Fruit fly (Drosophila melanogaster) whole organism, embryonic: ENCODE measurements around the gene CG12516.

Experiments
- Atf3 ChIP-seq: fragments of 200-800 bp; sonication (Bioruptor generic); optimal IDR thresholded peaks from 3 replicates; lab custom pipeline; 2016; ENCODE audit warnings: missing biosample characterization, missing genetic modification characterization
- CG10543 ChIP-seq: fragments of 200-800 bp; sonication (Bioruptor generic); optimal IDR thresholded peaks from 3 replicates; lab custom pipeline; 2017; ENCODE audit warnings: missing biosample characterization, mild to moderate bottlenecking, missing genetic modification characterization, moderate library complexity
- CG10979 ChIP-seq: fragments of 200-800 bp; sonication (Bioruptor generic); optimal IDR thresholded peaks from 2 replicates; lab custom pipeline; 2018; ENCODE audit warnings: missing biosample characterization, mild to moderate bottlenecking, missing genetic modification characterization, moderate library complexity
- CG12744 ChIP-seq: fragments of 200-800 bp; sonication (Bioruptor generic); optimal IDR thresholded peaks from 2 replicates; lab custom pipeline; 2016; ENCODE audit warnings: missing biosample characterization, missing genetic modification characterization
- CG16863 ChIP-seq: fragments of 200-800 bp; sonication (Bioruptor generic); optimal IDR thresholded peaks from 3 replicates; lab custom pipeline; 2016; ENCODE audit warnings: missing biosample characterization, missing genetic modification characterization
- CG2116 ChIP-seq: fragments of 200-800 bp; sonication (Bioruptor generic); optimal IDR thresholded peaks from 3 replicates; lab custom pipeline; 2018; ENCODE audit warnings: missing biosample characterization, mild to moderate bottlenecking, missing genetic modification characterization
- CG2875 ChIP-seq: fragments of 200-800 bp; sonication (Bioruptor generic); optimal IDR thresholded peaks from 2 replicates; lab custom pipeline; 2017; ENCODE audit warnings: missing biosample characterization, mild to moderate bottlenecking, missing genetic modification characterization, missing genetic modification reagents
- CG31441 ChIP-seq: fragments of 200-800 bp; sonication (Bioruptor generic); IDR thresholded peaks from 2 replicates; pipeline ENCODE4 v1.3.6; 2022; ENCODE audit warnings: missing biosample characterization, missing genetic modification characterization
- CG6254 ChIP-seq: fragments of 200-800 bp; sonication (Bioruptor generic); optimal IDR thresholded peaks from 3 replicates; lab custom pipeline; 2017; ENCODE audit warnings: mild to moderate bottlenecking, missing biosample characterization, missing genetic modification reagents, missing genetic modification characterization
- CG6654 ChIP-seq: fragments of 200-800 bp; sonication (Bioruptor generic); optimal IDR thresholded peaks from 2 replicates; lab custom pipeline; 2017; ENCODE audit warnings: missing biosample characterization, mild to moderate bottlenecking, missing genetic modification characterization
- CG6689 ChIP-seq: fragments of 200-800 bp; sonication (Bioruptor generic); IDR thresholded peaks from 2 replicates; pipeline ENCODE4 v1.3.6; 2022; ENCODE audit warnings: missing biosample characterization, missing genetic modification characterization
- CG7745 ChIP-seq: fragments of 200-800 bp; sonication (Bioruptor generic); optimal IDR thresholded peaks from 2 replicates; lab custom pipeline; 2018; ENCODE audit warnings: missing biosample characterization, mild to moderate bottlenecking, missing genetic modification characterization, moderate library complexity
- CG8478 ChIP-seq: fragments of >200 bp; optimal IDR thresholded peaks from 2 replicates; lab custom pipeline; 2018
- CG8924 ChIP-seq: fragments of 200-800 bp; optimal IDR thresholded peaks from 3 replicates; lab custom pipeline; 2019; ENCODE audit warnings: missing biosample characterization, mild to moderate bottlenecking, missing genetic modification characterization, moderate library complexity
- Camta ChIP-seq: fragments of 200-800 bp; sonication (Bioruptor generic); optimal IDR thresholded peaks from 2 replicates; lab custom pipeline; 2016; ENCODE audit warnings: missing biosample characterization, missing genetic modification characterization
- Dip3 ChIP-seq: fragments of 200-800 bp; sonication (Bioruptor generic); optimal IDR thresholded peaks from 3 replicates; lab custom pipeline; 2016; ENCODE audit warnings: missing biosample characterization, missing genetic modification characterization
- H15 ChIP-seq: fragments of 200-800 bp; sonication (Bioruptor generic); IDR thresholded peaks from 3 replicates; pipeline ENCODE4 v1.3.6; 2022; ENCODE audit warnings: missing biosample characterization, missing genetic modification characterization
- HmgD ChIP-seq: fragments of 200-800 bp; sonication (Bioruptor generic); optimal IDR thresholded peaks from 3 replicates; lab custom pipeline; 2016; ENCODE audit warnings: missing biosample characterization, missing genetic modification characterization
- Hr39 ChIP-seq: fragments of >200 bp; optimal IDR thresholded peaks from 2 replicates; lab custom pipeline; 2017
- Mrtf ChIP-seq: fragments of 200-800 bp; sonication (Bioruptor generic); IDR thresholded peaks from 3 replicates; pipeline ENCODE4 v1.3.6; 2022; ENCODE audit warnings: missing biosample characterization, missing genetic modification characterization
- Pdp1 ChIP-seq, 2 experiments: fragments of 200-800 bp; sonication (Bioruptor generic); optimal IDR thresholded peaks; 3 replicates each; lab custom pipeline; 2016; ENCODE audit warnings: missing biosample characterization in 2 of 2, missing genetic modification characterization in 2 of 2, mild to moderate bottlenecking in 1 of 2, moderate library complexity in 1 of 2
- Ravus ChIP-seq: fragments of 200-800 bp; sonication (Bioruptor generic); IDR thresholded peaks from 2 replicates; pipeline ENCODE4 v1.3.6; 2022; ENCODE audit warnings: missing biosample characterization, missing genetic modification characterization
- Rfx ChIP-seq: fragments of 200-800 bp; sonication (Bioruptor generic); IDR thresholded peaks from 2 replicates; pipeline ENCODE4 v1.3.6; 2022; ENCODE audit warnings: missing biosample characterization, missing genetic modification characterization
- Sry-β ChIP-seq: fragments of 200-800 bp; sonication (Bioruptor generic); optimal IDR thresholded peaks from 2 replicates; lab custom pipeline; 2018; ENCODE audit warnings: missing biosample characterization, mild to moderate bottlenecking, missing genetic modification characterization, moderate library complexity
- amos ChIP-seq: fragments of 200-800 bp; sonication (Bioruptor generic); IDR thresholded peaks from 2 replicates; pipeline ENCODE4 v1.3.6; 2022; ENCODE audit warnings: missing biosample characterization, missing genetic modification characterization; ENCODE audit not compliant: partially characterized antibody
- chinmo ChIP-seq: fragments of 200-800 bp; sonication (Bioruptor generic); IDR thresholded peaks from 4 replicates; pipeline ENCODE4 v1.3.6; 2022; ENCODE audit warnings: missing biosample characterization, missing genetic modification characterization; ENCODE audit not compliant: partially characterized antibody
- chn ChIP-seq: fragments of 200-800 bp; sonication (Bioruptor generic); optimal IDR thresholded peaks from 2 replicates; lab custom pipeline; 2016; ENCODE audit warnings: missing biosample characterization, missing genetic modification characterization
- ci ChIP-seq: fragments of 200-800 bp; sonication (Bioruptor generic); IDR thresholded peaks from 3 replicates; pipeline ENCODE4 v1.3.6; 2022; ENCODE audit warnings: missing biosample characterization, missing genetic modification characterization
- corto ChIP-seq: fragments of 200-800 bp; sonication (Bioruptor generic); optimal IDR thresholded peaks from 2 replicates; lab custom pipeline; 2016; ENCODE audit warnings: missing biosample characterization, mild to moderate bottlenecking, missing genetic modification characterization, moderate library complexity
- da ChIP-seq: fragments of 200-800 bp; sonication (Bioruptor generic); optimal IDR thresholded peaks from 2 replicates; lab custom pipeline; 2016; ENCODE audit warnings: missing biosample characterization, missing genetic modification characterization
- dati ChIP-seq: fragments of 200-800 bp; sonication (Bioruptor generic); IDR thresholded peaks from 2 replicates; pipeline ENCODE4 v1.3.6; 2022; ENCODE audit warnings: missing biosample characterization, missing genetic modification characterization
- dimm ChIP-seq: fragments of 200-800 bp; sonication (Bioruptor generic); IDR thresholded peaks from 2 replicates; pipeline ENCODE4 v1.3.6; 2022; ENCODE audit warnings: missing biosample characterization, missing genetic modification characterization
- dmrt99B ChIP-seq: fragments of 200-800 bp; sonication (Bioruptor generic); optimal IDR thresholded peaks from 2 replicates; lab custom pipeline; 2018; ENCODE audit warnings: missing biosample characterization, mild to moderate bottlenecking, missing genetic modification characterization, moderate library complexity
- ewg ChIP-seq: fragments of 200-800 bp; sonication (Bioruptor generic); optimal IDR thresholded peaks from 3 replicates; lab custom pipeline; 2017; ENCODE audit warnings: mild to moderate bottlenecking, missing biosample characterization, missing genetic modification reagents, missing genetic modification characterization
- gro ChIP-seq: fragments of 200-800 bp; sonication (Bioruptor generic); optimal IDR thresholded peaks from 2 replicates; lab custom pipeline; 2016; ENCODE audit warnings: missing biosample characterization, missing genetic modification characterization
- gsb ChIP-seq: fragments of 200-800 bp; sonication (Bioruptor generic); IDR thresholded peaks from 2 replicates; pipeline ENCODE4 v1.3.6; 2022; ENCODE audit warnings: missing biosample characterization, missing genetic modification characterization
- ham ChIP-seq: fragments of 200-800 bp; sonication (Bioruptor generic); IDR thresholded peaks from 2 replicates; pipeline ENCODE4 v1.3.6; 2022; ENCODE audit warnings: missing biosample characterization, missing genetic modification characterization
- hbn ChIP-seq: fragments of 200-800 bp; sonication (Bioruptor generic); IDR thresholded peaks from 2 replicates; pipeline ENCODE4 v1.3.6; 2022; ENCODE audit warnings: missing biosample characterization, missing genetic modification characterization; ENCODE audit not compliant: partially characterized antibody
- jigr1 ChIP-seq: fragments of 200-800 bp; sonication (Bioruptor generic); IDR thresholded peaks from 3 replicates; pipeline ENCODE4 v1.3.6; 2022; ENCODE audit warnings: missing biosample characterization, missing genetic modification characterization
- nerfin-1 ChIP-seq: fragments of 200-800 bp; sonication (Bioruptor generic); optimal IDR thresholded peaks from 3 replicates; lab custom pipeline; 2019; ENCODE audit warnings: missing biosample characterization, mild to moderate bottlenecking, missing genetic modification characterization, moderate library complexity
- p53 ChIP-seq: fragments of 200-800 bp; sonication (Bioruptor generic); optimal IDR thresholded peaks from 2 replicates; lab custom pipeline; 2016; ENCODE audit warnings: missing biosample characterization, missing genetic modification characterization
- pfk ChIP-seq: fragments of 200-800 bp; sonication (Bioruptor generic); optimal IDR thresholded peaks from 2 replicates; lab custom pipeline; 2018; ENCODE audit warnings: missing biosample characterization, mild to moderate bottlenecking, missing genetic modification characterization, moderate library complexity
- sens-2 ChIP-seq: fragments of 200-800 bp; sonication (Bioruptor generic); IDR thresholded peaks from 2 replicates; pipeline ENCODE4 v1.3.6; 2022; ENCODE audit warnings: missing biosample characterization, missing genetic modification characterization
- shn ChIP-seq: fragments of 200-800 bp; sonication (Bioruptor generic); optimal IDR thresholded peaks from 3 replicates; lab custom pipeline; 2016; ENCODE audit warnings: missing biosample characterization, missing genetic modification characterization
- sisA ChIP-seq: fragments of 200-800 bp; sonication (Bioruptor generic); IDR thresholded peaks from 2 replicates; pipeline ENCODE4 v1.3.6; 2022; ENCODE audit warnings: missing biosample characterization, missing genetic modification characterization
- stc ChIP-seq: fragments of 200-800 bp; sonication (Bioruptor generic); IDR thresholded peaks from 2 replicates; pipeline ENCODE4 v1.3.6; 2022; ENCODE audit warnings: missing biosample characterization, missing genetic modification characterization
- ttk ChIP-seq: fragments of 200-800 bp; sonication (Bioruptor generic); IDR thresholded peaks from 2 replicates; pipeline ENCODE4 v2.1.2; 2022; ENCODE audit warnings: missing biosample characterization, missing genetic modification characterization
- zen ChIP-seq: fragments of 200-800 bp; sonication (Bioruptor generic); optimal IDR thresholded peaks from 3 replicates; lab custom pipeline; 2018; ENCODE audit warnings: missing biosample characterization, mild to moderate bottlenecking, missing genetic modification characterization, moderate library complexity
- zf30C ChIP-seq: fragments of 200-800 bp; sonication (Bioruptor generic); optimal IDR thresholded peaks from 3 replicates; lab custom pipeline; 2018; ENCODE audit warnings: missing biosample characterization, mild to moderate bottlenecking, missing genetic modification characterization
- zfh2 ChIP-seq: fragments of 200-800 bp; sonication (Bioruptor generic); optimal IDR thresholded peaks from 2 replicates; lab custom pipeline; 2016; ENCODE audit warnings: missing biosample characterization, missing genetic modification characterization

The CG12516 gene

DNA sequence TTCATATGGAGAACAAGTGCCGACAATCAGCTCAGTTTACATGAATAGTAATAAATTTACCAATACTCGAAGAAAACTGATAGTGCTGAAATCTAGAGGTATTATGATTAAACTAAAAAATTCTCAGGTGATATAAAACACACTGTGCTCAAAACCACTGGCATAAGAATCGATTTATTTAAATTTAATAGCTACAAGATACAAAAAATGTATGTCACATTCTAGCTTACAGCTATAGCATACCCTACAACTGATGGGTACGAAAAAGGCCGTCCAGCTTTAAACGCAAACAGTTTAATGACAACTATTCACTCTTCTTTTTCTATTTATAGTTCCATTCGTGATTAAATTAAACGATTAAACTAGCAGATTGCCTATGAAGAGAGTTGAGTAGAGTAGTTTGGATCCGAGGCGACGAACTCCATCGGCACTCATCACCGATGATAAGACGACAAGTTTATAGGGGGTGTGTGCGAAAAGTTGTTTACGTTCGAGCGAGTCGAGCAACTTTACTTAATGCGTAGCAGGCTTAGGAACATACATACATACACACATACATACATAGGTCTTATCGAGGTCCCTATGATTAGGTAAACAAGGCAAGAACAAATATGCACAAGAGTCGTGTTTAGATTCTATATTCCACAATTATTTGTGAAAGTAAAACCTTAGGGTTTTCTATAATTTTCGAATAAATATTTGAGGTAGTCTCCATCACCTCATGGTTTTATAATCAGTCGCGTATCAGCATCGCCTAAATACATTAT is 24.6 kb upstream of the CG12516 start (continued):
- peak; percentile 50 for TF ChIP-seq shn
- no peak for TF ChIP-seq CG8478 (lab: Kevin White, UChicago)
- TF ChIP-seq CG8924 (tag; lab: Kevin White, UChicago) = peak; percentile 57
- peak; percentile 35 for TF ChIP-seq Sry-β
- TF ChIP-seq ttk = peak; percentile 60; the same call in 1 of the 2 replicates
- no peak for TF ChIP-seq hbn (GFP tag; lab: Robert Waterston, UW)
- TF ChIP-seq CG10979 (tag; lab: Kevin White, UChicago) = peak; percentile 52
- peak; percentile 61 for TF ChIP-seq CG7745 (tag; lab: Kevin White, UChicago)
- TF ChIP-seq gsb = peak; percentile 50
- TF ChIP-seq H15 (GFP tag; lab: Robert Waterston, UW) = peak; percentile 40
- peak; percentile 73 for TF ChIP-seq dati (GFP tag; lab: Robert Waterston, UW)
- no peak for TF ChIP-seq zf30C (GFP tag; lab: Kevin White, UChicago)
- TF ChIP-seq zfh2 (GFP tag; lab: Kevin White, UChicago) = peak; percentile 67
- TF ChIP-seq corto = no peak
- no peak for TF ChIP-seq jigr1 (GFP tag; lab: Robert Waterston, UW)
- TF ChIP-seq Atf3 = peak; percentile 16
- peak; percentile 71 for TF ChIP-seq Camta (GFP tag; lab: Kevin White, UChicago)
- TF ChIP-seq CG10543 = peak; percentile 80
- TF ChIP-seq CG31441 (GFP tag; lab: Robert Waterston, UW) = peak; percentile 62
- TF ChIP-seq ewg (GFP tag; lab: Kevin White, UChicago) = peak; percentile 34
- peak; percentile 56 for TF ChIP-seq zen (tag; lab: Kevin White, UChicago)
- peak; percentile 29 for TF ChIP-seq p53 (GFP tag; lab: Kevin White, UChicago)
- no peak for TF ChIP-seq HmgD (GFP tag; lab: Kevin White, UChicago)
- TF ChIP-seq CG2875 = peak; percentile 85
- peak; percentile 90 for TF ChIP-seq Rfx
- no peak for TF ChIP-seq da (GFP tag; lab: Kevin White, UChicago)
- peak; percentile 39 for TF ChIP-seq sens-2 (GFP tag; lab: Robert Waterston, UW)
- peak; percentile 69 for TF ChIP-seq CG16863 (GFP tag; lab: Kevin White, UChicago)
- peak; percentile 26 for TF ChIP-seq CG2116 (GFP tag; lab: Kevin White, UChicago)
- peak; percentile 34 for TF ChIP-seq dmrt99B (tag; lab: Kevin White, UChicago)
- TF ChIP-seq CG6254 (GFP tag; lab: Kevin White, UChicago) = peak; percentile 17
- TF ChIP-seq stc (GFP tag; lab: Robert Waterston, UW) = peak; percentile 59
- TF ChIP-seq ham = no peak
- TF ChIP-seq Hr39 (lab: Kevin White, UChicago) = no peak
- TF ChIP-seq CG12744 (GFP tag; lab: Kevin White, UChicago) = peak; percentile 57
- peak; percentile 74 for TF ChIP-seq gro (GFP tag; lab: Kevin White, UChicago)
- 0 out of 4 replicates have a peak, but pooled peaks have one; percentile 12 for TF ChIP-seq chinmo
- TF ChIP-seq Ravus (GFP tag; lab: Robert Waterston, UW) = peak; percentile 16
- no peak for TF ChIP-seq amos (GFP tag; lab: Robert Waterston, UW)
- peak; percentile 67 for TF ChIP-seq nerfin-1 (tag; lab: Kevin White, UChicago)
- peak; percentile 49 to 73 for TF ChIP-seq Pdp1 (GFP tag; optimal IDR thresholded peaks at IDR 0.05; lab: Kevin White, UChicago)
- TF ChIP-seq chn (GFP tag; lab: Kevin White, UChicago) = no peak
- TF ChIP-seq Mrtf (GFP tag; lab: Robert Waterston, UW) = peak; percentile 65; the same call in 2 of the 3 replicates
- TF ChIP-seq sisA (GFP tag; lab: Robert Waterston, UW) = peak; percentile 57
- no peak for TF ChIP-seq dimm (GFP tag; lab: Robert Waterston, UW)
- no peak for TF ChIP-seq CG6654 (GFP tag; lab: Kevin White, UChicago)
- peak; percentile 54 for TF ChIP-seq CG6689 (GFP tag; lab: Robert Waterston, UW)
- peak; percentile 46 for TF ChIP-seq pfk (GFP tag; lab: Kevin White, UChicago)
- TF ChIP-seq ci (GFP tag; lab: Robert Waterston, UW) = peak; percentile 90
- peak; percentile 79 for TF ChIP-seq Dip3
